Fruit fly (Drosophila melanogaster): Measurements from ENCODE around the gene CG40198.
"Not testable (repeated sequence)": the region's sequence is repeated elsewhere in the genome, so short reads cannot be mapped to it uniquely, and the experiment has no call there.

CG40198 gene

dm6 chr3R:4162135-4162534 is at the start of gene CG40198:
TSS of gene CG40198 (minus strand) at chr3R:4162235.
- TF ChIP-seq h (optimal IDR thresholded peaks at IDR 0.05) (no peak), ttk (optimal IDR thresholded peaks at IDR 0.05) (no peak), Myc (optimal IDR thresholded peaks at IDR 0.05) (no peak), psq (optimal IDR thresholded peaks at IDR 0.05) (no peak), insv (optimal IDR thresholded peaks at IDR 0.05) (no peak), Sin3A (optimal IDR thresholded peaks at IDR 0.05) (no peak)

DNA sequence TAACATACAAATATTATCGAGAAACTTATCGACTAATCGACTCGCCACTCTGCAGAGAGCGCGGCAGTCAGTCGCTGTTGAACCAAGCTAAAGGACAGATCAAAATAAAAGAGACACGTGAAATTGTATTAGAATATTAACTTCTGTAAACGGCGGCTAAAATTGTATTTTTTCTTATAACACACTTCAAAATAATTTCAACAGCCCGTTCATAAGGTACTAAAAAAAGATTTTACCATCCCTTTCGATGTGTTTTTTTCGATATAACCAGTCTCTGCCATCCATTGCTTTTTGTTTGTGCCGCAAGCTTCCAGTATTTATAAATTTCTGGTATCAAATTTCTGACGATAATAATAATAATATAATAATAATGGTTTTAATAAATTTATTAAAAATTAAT is 49.4 kb upstream of the CG40198 start, which contains the start of gene aux:
TSS of gene aux (plus strand) at position 301 of the 400 bp plus-strand sequence.
- not testable (repeated sequence) for TF ChIP-seq h, Myc, psq (optimal IDR thresholded peaks at IDR 0.05)

DNA sequence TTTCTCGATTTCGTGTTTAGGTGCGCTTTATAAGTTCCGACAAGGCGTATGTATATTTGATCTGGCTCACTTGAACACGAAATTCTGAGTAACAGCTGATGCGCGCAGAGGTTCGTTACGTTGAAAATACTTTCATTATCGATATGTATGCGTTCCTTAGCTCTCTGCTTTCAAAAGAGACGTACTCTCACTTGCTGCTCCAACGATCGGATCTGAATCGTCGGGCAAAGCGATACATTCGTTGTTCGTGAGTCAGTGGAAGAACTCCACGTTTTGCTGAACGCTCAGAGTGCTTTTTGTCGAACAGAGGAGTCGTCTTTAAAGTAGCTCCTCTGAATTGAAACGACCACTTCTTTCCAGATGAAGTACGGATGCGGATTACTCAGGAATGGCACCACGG is 35.0 kb upstream of the CG40198 start, which contains the start of gene beta-Man:
TSS of gene beta-Man (plus strand) at position 152 of the 400 bp plus-strand sequence.
- no peak for TF ChIP-seq ttk (optimal IDR thresholded peaks at IDR 0.05)
- TF ChIP-seq Myc (optimal IDR thresholded peaks at IDR 0.05): no peak
- no peak for TF ChIP-seq h (optimal IDR thresholded peaks at IDR 0.05)
- no peak for TF ChIP-seq insv (optimal IDR thresholded peaks at IDR 0.05)
- TF ChIP-seq Sin3A (optimal IDR thresholded peaks at IDR 0.05): no peak
- TF ChIP-seq psq (optimal IDR thresholded peaks at IDR 0.05): no peak

dm6 chr3R:4190160-4190559 is 28.1 kb upstream of the CG40198 start, which contains the start of gene Dsk:
TSS of gene Dsk (minus strand) at chr3R:4190260.
- no peak for TF ChIP-seq Myc (optimal IDR thresholded peaks at IDR 0.05)
- TF ChIP-seq Sin3A (optimal IDR thresholded peaks at IDR 0.05): no peak
- no peak for TF ChIP-seq h (optimal IDR thresholded peaks at IDR 0.05)
- no peak for TF ChIP-seq ttk (optimal IDR thresholded peaks at IDR 0.05)
- no peak for TF ChIP-seq psq (optimal IDR thresholded peaks at IDR 0.05)
- no peak for TF ChIP-seq insv (optimal IDR thresholded peaks at IDR 0.05)

dm6 chr3R:4186820-4187540 is 24.9 kb upstream of the CG40198 start:
- TF ChIP-seq insv (optimal IDR thresholded peaks at IDR 0.05) (no peak), Sin3A (optimal IDR thresholded peaks at IDR 0.05) (no peak), Myc (optimal IDR thresholded peaks at IDR 0.05) (no peak), psq (optimal IDR thresholded peaks at IDR 0.05) (no peak), h (optimal IDR thresholded peaks at IDR 0.05) (no peak), ttk (optimal IDR thresholded peaks at IDR 0.05) (no peak)

dm6 chr3R:4180543-4181214 is 18.6 kb upstream of the CG40198 start:
- no peak for TF ChIP-seq Myc (optimal IDR thresholded peaks at IDR 0.05)
- TF ChIP-seq h (optimal IDR thresholded peaks at IDR 0.05): no peak
- TF ChIP-seq psq (optimal IDR thresholded peaks at IDR 0.05): no peak
- TF ChIP-seq insv (optimal IDR thresholded peaks at IDR 0.05): no peak
- TF ChIP-seq Sin3A (optimal IDR thresholded peaks at IDR 0.05): no peak
- no peak for TF ChIP-seq ttk (optimal IDR thresholded peaks at IDR 0.05)

DNA sequence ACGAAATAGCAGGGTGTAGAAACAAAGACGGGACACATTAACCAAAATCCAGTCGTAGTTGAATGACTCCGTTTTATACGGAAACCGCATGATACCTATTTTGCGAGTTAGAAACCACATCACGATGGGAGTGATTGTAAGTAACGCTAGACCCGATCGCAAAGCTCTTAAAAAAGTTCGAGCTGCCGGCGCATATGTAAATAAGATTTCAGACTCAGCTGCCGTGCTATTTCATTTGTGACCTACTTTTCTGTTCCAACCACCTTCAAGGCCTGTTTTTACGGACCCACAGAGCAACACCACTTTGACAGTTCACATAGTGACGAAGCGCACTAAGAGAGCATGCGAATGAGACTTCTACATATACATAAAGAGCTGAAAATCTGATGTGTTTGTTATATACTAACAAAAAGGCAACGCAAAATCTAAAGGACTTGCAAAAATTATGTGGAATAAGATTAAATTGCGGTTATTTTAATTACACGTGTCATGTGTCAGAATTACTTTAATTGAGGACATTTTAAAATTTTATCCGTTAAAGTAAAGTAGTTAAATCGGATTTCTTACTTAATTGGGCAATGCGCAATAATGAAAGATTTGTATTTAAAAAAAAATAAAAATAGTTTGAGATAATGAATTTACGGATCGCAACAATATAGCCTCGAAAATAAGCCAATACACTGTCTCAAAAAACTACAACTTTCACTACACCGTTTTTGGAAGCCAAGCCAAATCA is 16.9 kb upstream of the CG40198 start:
- TF ChIP-seq h (optimal IDR thresholded peaks at IDR 0.05): no peak
- TF ChIP-seq Myc (optimal IDR thresholded peaks at IDR 0.05): no peak
- TF ChIP-seq ttk (optimal IDR thresholded peaks at IDR 0.05): no peak
- no peak for TF ChIP-seq insv (optimal IDR thresholded peaks at IDR 0.05)
- no peak for TF ChIP-seq Sin3A (optimal IDR thresholded peaks at IDR 0.05)
- TF ChIP-seq psq (optimal IDR thresholded peaks at IDR 0.05): no peak

DNA sequence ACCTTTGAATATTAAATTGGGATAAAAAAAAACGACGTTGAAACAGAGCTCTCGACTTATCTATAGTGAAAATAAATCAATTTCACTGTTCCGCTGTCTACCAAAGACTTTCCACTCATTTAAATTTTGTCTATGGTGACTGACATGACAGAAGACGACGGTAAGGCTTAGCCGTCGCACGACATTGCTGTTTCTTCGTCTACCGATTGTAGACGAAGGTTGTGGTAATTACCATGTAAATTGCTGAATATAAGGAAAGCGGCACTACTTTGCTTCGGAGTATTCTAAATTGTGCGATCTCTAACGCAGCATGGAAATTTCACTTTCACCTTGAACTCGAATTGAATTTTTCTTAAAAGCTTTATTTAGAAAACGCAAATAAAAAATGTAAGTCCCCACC is 14.7 kb upstream of the CG40198 start:
- TF ChIP-seq Sin3A (optimal IDR thresholded peaks at IDR 0.05) (no peak), psq (optimal IDR thresholded peaks at IDR 0.05) (no peak), insv (optimal IDR thresholded peaks at IDR 0.05) (no peak)

DNA sequence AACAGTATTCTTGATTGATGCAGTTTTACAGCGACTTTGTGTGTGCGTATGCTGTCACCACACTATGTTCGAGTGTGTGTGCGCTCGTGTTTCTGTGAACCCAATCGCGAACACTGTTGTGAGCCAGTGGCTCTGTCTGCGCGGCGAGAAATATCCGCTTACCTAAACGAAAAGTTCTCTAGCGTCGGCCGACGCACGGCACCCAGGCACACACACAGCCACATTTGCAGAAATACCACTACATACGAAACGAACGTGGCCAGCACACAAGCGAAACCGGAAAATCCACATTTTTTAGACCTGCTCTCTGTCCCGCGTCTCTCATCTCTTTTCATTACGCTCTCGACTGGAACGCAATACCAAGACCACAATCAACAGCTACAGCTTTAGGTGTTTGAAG is 12.9 kb upstream of the CG40198 start:
- TF ChIP-seq Sin3A (optimal IDR thresholded peaks at IDR 0.05) (no peak), psq (optimal IDR thresholded peaks at IDR 0.05) (no peak), h (optimal IDR thresholded peaks at IDR 0.05) (no peak)

DNA sequence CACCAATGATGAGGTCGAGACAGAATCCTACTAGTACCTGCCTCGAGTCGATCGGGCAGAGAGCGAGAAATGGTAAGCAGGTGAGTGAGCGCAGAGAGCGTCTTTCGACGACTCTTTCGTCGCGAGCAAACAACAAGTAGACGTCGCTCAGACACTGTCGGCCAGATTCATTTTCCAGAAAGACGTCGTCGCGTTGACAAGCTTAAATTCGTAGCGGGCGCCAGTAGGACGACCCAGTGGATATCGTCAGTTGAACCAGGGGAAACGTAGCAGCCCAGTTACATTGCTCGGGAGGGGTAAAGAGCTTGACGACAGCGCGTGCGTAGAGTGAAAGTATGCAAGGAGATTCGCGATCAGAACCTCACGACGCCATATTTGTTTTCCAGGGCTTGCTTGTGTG is 12.4 kb upstream of the CG40198 start, which contains the start of gene CG12581:
TSS of gene CG12581 (plus strand) at position 163 of the 400 bp plus-strand sequence.
- TF ChIP-seq insv (optimal IDR thresholded peaks at IDR 0.05) (no peak), Myc (optimal IDR thresholded peaks at IDR 0.05) (no peak)

- no peak for TF ChIP-seq ttk (optimal IDR thresholded peaks at IDR 0.05)
- no peak for TF ChIP-seq insv (optimal IDR thresholded peaks at IDR 0.05)
- no peak for TF ChIP-seq Sin3A (optimal IDR thresholded peaks at IDR 0.05)
- no peak for TF ChIP-seq h (optimal IDR thresholded peaks at IDR 0.05)
- TF ChIP-seq psq (optimal IDR thresholded peaks at IDR 0.05): no peak
Measured at dm6 chr3R:4130281-4130863, 31.7 kb downstream of the CG40198 start.

- no peak for TF ChIP-seq Sin3A (optimal IDR thresholded peaks at IDR 0.05)
- no peak for TF ChIP-seq ttk (optimal IDR thresholded peaks at IDR 0.05)
- no peak for TF ChIP-seq insv (optimal IDR thresholded peaks at IDR 0.05)
- TF ChIP-seq Myc (optimal IDR thresholded peaks at IDR 0.05): no peak
- no peak for TF ChIP-seq h (optimal IDR thresholded peaks at IDR 0.05)
- TF ChIP-seq psq (optimal IDR thresholded peaks at IDR 0.05): no peak
Measured at dm6 chr3R:4128337-4128736, 33.7 kb downstream of the CG40198 start.

All from Kc167 (cell line).